Fruit fly (Drosophila melanogaster) whole organism, embryonic: ENCODE results near the gene Ubi-p5E.

ENCODE experiments used
- BtbVII ChIP-seq: fragments of 200-800 bp; sonication (Bioruptor generic); optimal IDR thresholded peaks from 3 replicates; lab custom pipeline; 2017; ENCODE audit warnings: missing biosample characterization, mild to moderate bottlenecking, missing genetic modification characterization
- CG11723 ChIP-seq: fragments of 200-800 bp; sonication (Bioruptor generic); optimal IDR thresholded peaks from 2 replicates; lab custom pipeline; 2017; ENCODE audit warnings: missing biosample characterization, mild to moderate bottlenecking, missing genetic modification characterization
- CG12155 ChIP-seq: fragments of 200-800 bp; sonication (Bioruptor generic); optimal IDR thresholded peaks from 3 replicates; lab custom pipeline; 2016; ENCODE audit warnings: missing biosample characterization, missing genetic modification characterization
- CG12219 ChIP-seq: fragments of 200-800 bp; sonication (Bioruptor generic); optimal IDR thresholded peaks from 3 replicates; lab custom pipeline; 2018; ENCODE audit warnings: missing biosample characterization, mild to moderate bottlenecking, missing genetic modification characterization
- CG17186 ChIP-seq: fragments of 200-800 bp; sonication (Bioruptor generic); optimal IDR thresholded peaks from 3 replicates; lab custom pipeline; 2017; ENCODE audit warnings: missing biosample characterization, missing genetic modification reagents, missing genetic modification characterization
- CG1792 ChIP-seq: fragments of 200-800 bp; sonication (Bioruptor generic); optimal IDR thresholded peaks from 2 replicates; lab custom pipeline; 2016; ENCODE audit warnings: missing biosample characterization, missing genetic modification characterization
- CG18599 ChIP-seq: fragments of 200-800 bp; sonication (Bioruptor generic); optimal IDR thresholded peaks from 3 replicates; lab custom pipeline; 2017; ENCODE audit warnings: missing biosample characterization, missing genetic modification characterization, mild to moderate bottlenecking, moderate library complexity, missing genetic modification reagents
- CG31388 ChIP-seq: fragments of 200-800 bp; sonication (Bioruptor generic); optimal IDR thresholded peaks from 2 replicates; lab custom pipeline; 2016; ENCODE audit warnings: missing biosample characterization, missing genetic modification characterization
- CG32767 ChIP-seq: fragments of 200-800 bp; sonication (Bioruptor generic); IDR thresholded peaks from 2 replicates; pipeline ENCODE4 v1.3.6; 2022; ENCODE audit warnings: missing biosample characterization, missing genetic modification characterization
- CG4424 ChIP-seq: fragments of 200-800 bp; sonication (Bioruptor generic); optimal IDR thresholded peaks from 3 replicates; lab custom pipeline; 2016; ENCODE audit warnings: missing biosample characterization, missing genetic modification characterization
- CG4617 ChIP-seq: fragments of 200-800 bp; sonication (Bioruptor generic); optimal IDR thresholded peaks from 3 replicates; lab custom pipeline; 2016; ENCODE audit warnings: missing biosample characterization, missing genetic modification characterization, borderline replicate concordance
- CG4707 ChIP-seq: fragments of 200-800 bp; sonication (Bioruptor generic); optimal IDR thresholded peaks from 2 replicates; lab custom pipeline; 2018; ENCODE audit warnings: missing biosample characterization, mild to moderate bottlenecking, missing genetic modification characterization, moderate library complexity
- CG8478 ChIP-seq: fragments of >200 bp; optimal IDR thresholded peaks from 2 replicates; lab custom pipeline; 2018
- CG8765 ChIP-seq: fragments of 200-800 bp; sonication (Bioruptor generic); IDR thresholded peaks from 2 replicates; pipeline ENCODE4 v1.3.6; 2022; ENCODE audit warnings: missing biosample characterization, missing genetic modification characterization
- CG9797 ChIP-seq: fragments of 200-800 bp; sonication (Bioruptor generic); optimal IDR thresholded peaks from 3 replicates; lab custom pipeline; 2018; ENCODE audit warnings: missing biosample characterization, mild to moderate bottlenecking, missing genetic modification characterization
- CTCF ChIP-seq: fragments of 200-800 bp; sonication (Bioruptor generic); optimal IDR thresholded peaks from 2 replicates; lab custom pipeline; 2017; ENCODE audit warnings: missing biosample characterization, mild to moderate bottlenecking, missing genetic modification characterization, moderate library complexity
- Dad ChIP-seq: fragments of 200-800 bp; sonication (Bioruptor generic); optimal IDR thresholded peaks from 3 replicates; lab custom pipeline; 2016; ENCODE audit warnings: missing biosample characterization, missing genetic modification characterization
- E2f2 ChIP-seq: fragments of 200-800 bp; sonication (Bioruptor generic); IDR thresholded peaks from 2 replicates; pipeline ENCODE4 v1.3.6; 2022; ENCODE audit warnings: missing biosample characterization, missing genetic modification characterization
- Elba2 ChIP-seq: fragments of 200-800 bp; sonication (Bioruptor generic); optimal IDR thresholded peaks from 3 replicates; lab custom pipeline; 2016; ENCODE audit warnings: missing biosample characterization, missing genetic modification characterization
- Fer3 ChIP-seq: fragments of 200-800 bp; sonication (Bioruptor generic); optimal IDR thresholded peaks from 2 replicates; lab custom pipeline; 2018; ENCODE audit warnings: missing biosample characterization, mild to moderate bottlenecking, missing genetic modification characterization, moderate library complexity
- Hand ChIP-seq: fragments of 200-800 bp; sonication (Bioruptor generic); optimal IDR thresholded peaks from 2 replicates; lab custom pipeline; 2017; ENCODE audit warnings: mild to moderate bottlenecking, missing biosample characterization, missing genetic modification reagents, missing genetic modification characterization
- MESR4 ChIP-seq: fragments of 200-800 bp; sonication (Bioruptor generic); optimal IDR thresholded peaks from 2 replicates; lab custom pipeline; 2018; ENCODE audit warnings: missing biosample characterization, mild to moderate bottlenecking, missing genetic modification characterization, moderate library complexity
- NC2β ChIP-seq: fragments of 200-800 bp; sonication (Bioruptor generic); optimal IDR thresholded peaks from 2 replicates; lab custom pipeline; 2016; ENCODE audit warnings: missing biosample characterization, missing genetic modification characterization
- Sin3A ChIP-seq: fragments of >200 bp; optimal IDR thresholded peaks from 2 replicates; lab custom pipeline; 2018
- Usf ChIP-seq: fragments of 200-800 bp; sonication (Bioruptor generic); optimal IDR thresholded peaks from 2 replicates; lab custom pipeline; 2017; ENCODE audit warnings: missing genotype, missing biosample characterization, missing genetic modification characterization
- bigmax ChIP-seq: fragments of 200-800 bp; sonication (Bioruptor generic); optimal IDR thresholded peaks from 2 replicates; lab custom pipeline; 2018; ENCODE audit warnings: missing biosample characterization, mild to moderate bottlenecking, missing genetic modification characterization
- bsh ChIP-seq, 2 experiments: fragments of 200-800 bp; sonication (Bioruptor generic); optimal IDR thresholded peaks; 2 replicates each; lab custom pipeline; 2017 to 2018; ENCODE audit warnings: mild to moderate bottlenecking in 2 of 2, missing biosample characterization in 2 of 2, missing genetic modification characterization in 2 of 2, moderate library complexity in 1 of 2
- chinmo ChIP-seq: fragments of 200-800 bp; sonication (Bioruptor generic); IDR thresholded peaks from 4 replicates; pipeline ENCODE4 v1.3.6; 2022; ENCODE audit warnings: missing biosample characterization, missing genetic modification characterization; ENCODE audit not compliant: partially characterized antibody
- crc ChIP-seq: fragments of 200-800 bp; sonication (Bioruptor generic); optimal IDR thresholded peaks from 2 replicates; lab custom pipeline; 2016; ENCODE audit warnings: missing biosample characterization, missing genetic modification characterization
- croc ChIP-seq: fragments of 200-800 bp; sonication (Bioruptor generic); conservative IDR thresholded peaks from 3 replicates; pipeline ENCODE4 v1.3.6; 2022; ENCODE audit warnings: missing biosample characterization, missing genetic modification characterization
- crp ChIP-seq, 2 experiments: fragments of 200-800 bp; sonication (Bioruptor generic); optimal IDR thresholded peaks; 2 replicates in 1 of 2; 3 replicates in 1 of 2; lab custom pipeline; 2017; ENCODE audit warnings: missing biosample characterization in 2 of 2, missing genetic modification characterization in 2 of 2, mild to moderate bottlenecking in 1 of 2, moderate library complexity in 1 of 2
- dan ChIP-seq: fragments of 200-800 bp; sonication (Bioruptor generic); IDR thresholded peaks from 2 replicates; pipeline ENCODE4 v1.3.6; 2022; ENCODE audit warnings: missing biosample characterization, missing genetic modification characterization
- dmrt11E ChIP-seq: fragments of 200-800 bp; sonication (Bioruptor generic); optimal IDR thresholded peaks from 3 replicates; lab custom pipeline; 2018; ENCODE audit warnings: missing biosample characterization, mild to moderate bottlenecking, missing genetic modification characterization, moderate library complexity
- ems ChIP-seq: fragments of 200-800 bp; sonication (Bioruptor generic); optimal IDR thresholded peaks from 3 replicates; lab custom pipeline; 2016; ENCODE audit warnings: missing biosample characterization, missing genetic modification characterization
- en ChIP-seq: fragments of 200-800 bp; sonication (Bioruptor generic); optimal IDR thresholded peaks from 2 replicates; lab custom pipeline; 2016; ENCODE audit warnings: missing biosample characterization, missing genetic modification characterization
- eve ChIP-seq, 2 experiments: fragments of >200 bp; optimal IDR thresholded peaks; 2 replicates each; lab custom pipeline; 2017; ENCODE audit warnings: missing biosample characterization in 2 of 2, missing genetic modification characterization in 2 of 2
- gce ChIP-seq: fragments of 200-800 bp; sonication (Bioruptor generic); IDR thresholded peaks from 3 replicates; pipeline ENCODE4 v1.3.6; 2022; ENCODE audit warnings: missing biosample characterization, missing genetic modification characterization
- gem ChIP-seq: fragments of 200-800 bp; sonication (Bioruptor generic); optimal IDR thresholded peaks from 2 replicates; lab custom pipeline; 2019; ENCODE audit warnings: missing biosample characterization, mild to moderate bottlenecking, missing genetic modification characterization, moderate library complexity
- gfzf ChIP-seq: fragments of 200-800 bp; sonication (Bioruptor generic); optimal IDR thresholded peaks from 2 replicates; lab custom pipeline; 2016; ENCODE audit warnings: missing biosample characterization, mild to moderate bottlenecking, missing genetic modification characterization, moderate library complexity
- jigr1 ChIP-seq: fragments of 200-800 bp; sonication (Bioruptor generic); IDR thresholded peaks from 3 replicates; pipeline ENCODE4 v1.3.6; 2022; ENCODE audit warnings: missing biosample characterization, missing genetic modification characterization
- jing ChIP-seq: fragments of 200-800 bp; sonication (Bioruptor generic); optimal IDR thresholded peaks from 2 replicates; lab custom pipeline; 2018; ENCODE audit warnings: missing biosample characterization, mild to moderate bottlenecking, missing genetic modification characterization
- kay ChIP-seq: fragments of 200-800 bp; sonication (Bioruptor generic); optimal IDR thresholded peaks from 2 replicates; lab custom pipeline; 2016; ENCODE audit warnings: missing biosample characterization, missing genetic modification characterization
- mirr ChIP-seq: fragments of 200-800 bp; sonication (Bioruptor generic); optimal IDR thresholded peaks from 3 replicates; lab custom pipeline; 2018; ENCODE audit warnings: missing biosample characterization, mild to moderate bottlenecking, missing genetic modification characterization
- nerfin-1 ChIP-seq: fragments of 200-800 bp; sonication (Bioruptor generic); optimal IDR thresholded peaks from 3 replicates; lab custom pipeline; 2019; ENCODE audit warnings: missing biosample characterization, mild to moderate bottlenecking, missing genetic modification characterization, moderate library complexity
- org-1 ChIP-seq: fragments of 200-800 bp; sonication (Bioruptor generic); optimal IDR thresholded peaks from 2 replicates; lab custom pipeline; 2017; ENCODE audit warnings: missing biosample characterization, missing genetic modification characterization
- peb ChIP-seq: fragments of 200-800 bp; sonication (Bioruptor generic); IDR thresholded peaks from 2 replicates; pipeline ENCODE4 v1.3.6; 2022; ENCODE audit warnings: missing biosample characterization, missing genetic modification characterization
- pum ChIP-seq: fragments of 200-800 bp; sonication (Bioruptor generic); optimal IDR thresholded peaks from 2 replicates; lab custom pipeline; 2016; ENCODE audit warnings: missing biosample characterization, missing genetic modification characterization
- run ChIP-seq: fragments of 200-800 bp; sonication (Bioruptor generic); optimal IDR thresholded peaks from 3 replicates; lab custom pipeline; 2018; ENCODE audit warnings: missing biosample characterization, mild to moderate bottlenecking, missing genetic modification characterization
- sens-2 ChIP-seq: fragments of 200-800 bp; sonication (Bioruptor generic); IDR thresholded peaks from 2 replicates; pipeline ENCODE4 v1.3.6; 2022; ENCODE audit warnings: missing biosample characterization, missing genetic modification characterization
- slou ChIP-seq: fragments of 200-800 bp; sonication (Bioruptor generic); optimal IDR thresholded peaks from 3 replicates; lab custom pipeline; 2016; ENCODE audit warnings: missing biosample characterization, missing genetic modification characterization
- tin ChIP-seq: fragments of 200-800 bp; sonication (Bioruptor generic); optimal IDR thresholded peaks from 3 replicates; lab custom pipeline; 2016; ENCODE audit warnings: missing biosample characterization, missing genetic modification characterization

Ubi-p5E gene

DNA sequence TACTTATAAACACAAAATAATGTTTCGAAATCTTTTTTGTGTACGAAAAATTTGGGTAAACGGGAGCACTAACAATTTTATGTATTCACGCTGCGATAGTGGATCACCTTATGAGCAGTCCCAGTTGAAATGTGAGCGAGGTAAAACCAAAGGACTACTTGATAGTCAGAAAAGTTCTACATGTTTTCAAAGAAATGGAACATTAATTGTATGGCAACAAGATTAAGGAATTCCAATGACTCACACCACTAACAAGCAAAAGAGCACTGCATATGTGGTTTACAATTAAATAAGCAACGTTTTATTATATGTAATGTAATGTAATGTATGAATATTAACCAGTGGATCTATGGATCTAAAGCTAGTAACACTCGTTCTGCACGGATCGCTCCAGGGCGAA, 14.8 kb upstream of the Ubi-p5E start, which contains the start of gene CG15892:
TSS of gene CG15892 (minus strand) at position 101 of the 400 bp plus-strand sequence.
- TF ChIP-seq gce (GFP tag; lab: Robert Waterston, UW), result no peak
- no peak for TF ChIP-seq CTCF (GFP tag; lab: Kevin White, UChicago)
- TF ChIP-seq CG12155 (GFP tag; lab: Kevin White, UChicago), result no peak
- TF ChIP-seq dmrt11E (tag; lab: Kevin White, UChicago), result no peak
- TF ChIP-seq Elba2, result no peak
- TF ChIP-seq CG8478 (lab: Kevin White, UChicago), result no peak
- no peak for TF ChIP-seq nerfin-1 (tag; lab: Kevin White, UChicago)
- TF ChIP-seq CG4617 (GFP tag; lab: Kevin White, UChicago), result no peak
- no peak for TF ChIP-seq Dad
- no peak for TF ChIP-seq CG31388 (GFP tag; lab: Kevin White, UChicago)
- no peak for TF ChIP-seq CG4707 (GFP tag; lab: Kevin White, UChicago)
- no peak for TF ChIP-seq E2f2 (GFP tag; lab: Robert Waterston, UW)
- TF ChIP-seq CG12219 (GFP tag; lab: Kevin White, UChicago), result no peak

DNA sequence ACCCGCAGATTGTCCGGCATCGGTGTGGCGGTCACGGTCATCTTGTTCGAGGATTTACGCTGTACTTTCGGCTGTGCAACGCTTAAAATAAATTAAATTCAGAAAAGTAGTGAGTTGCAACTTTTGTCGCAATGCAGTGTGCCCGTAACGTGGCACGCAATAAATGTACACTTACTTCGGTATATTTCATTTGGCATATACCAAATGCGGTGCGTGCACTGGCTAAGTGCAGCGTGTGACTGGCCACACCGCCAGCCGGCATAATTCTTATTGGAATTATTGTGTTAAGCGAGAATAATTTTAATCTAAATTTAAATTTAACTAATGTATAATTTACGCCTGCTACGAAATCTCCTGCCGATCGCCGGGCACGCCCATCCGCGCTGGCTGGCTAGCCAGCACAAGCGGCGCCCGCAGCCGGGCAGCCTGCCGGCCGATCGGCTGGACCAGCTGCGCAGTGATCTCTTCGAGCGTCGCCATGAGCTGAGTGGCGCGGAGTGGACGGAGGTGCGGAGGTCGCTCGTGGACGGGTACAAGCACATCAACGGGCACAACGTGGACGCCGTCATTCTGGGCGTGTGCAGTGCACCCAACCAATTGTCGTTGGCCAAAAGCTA, 11.7 kb upstream of the Ubi-p5E start, which contains the start of the genes Rpt4 and mldr:
TSS of gene Rpt4 (minus strand) at position 163 of the 617 bp plus-strand sequence.
TSS of gene mldr (plus strand) at position 221 of the 617 bp plus-strand sequence.
- TF ChIP-seq CG32767 (GFP tag; lab: Robert Waterston, UW), result no peak
- no peak for TF ChIP-seq slou (GFP tag; lab: Kevin White, UChicago)
- no peak for TF ChIP-seq org-1
- no peak for TF ChIP-seq kay (GFP tag; lab: Kevin White, UChicago)
- no peak for TF ChIP-seq CG11723 (GFP tag; lab: Kevin White, UChicago)
- TF ChIP-seq dan (GFP tag; lab: Robert Waterston, UW), result no peak
- no peak for TF ChIP-seq run
- no peak for TF ChIP-seq jigr1 (GFP tag; lab: Robert Waterston, UW)
- TF ChIP-seq Fer3 (tag; lab: Kevin White, UChicago), result no peak
- TF ChIP-seq CG8765 (GFP tag; lab: Robert Waterston, UW), result no peak
- 0 out of 4 replicates have a peak, but pooled peaks have one; percentile 59 for TF ChIP-seq chinmo (GFP tag; lab: Robert Waterston, UW)
- no peak for TF ChIP-seq bigmax
- peak; percentile 56 for TF ChIP-seq CG17186 (GFP tag; lab: Kevin White, UChicago)
- no peak for TF ChIP-seq Usf (GFP tag; lab: Kevin White, UChicago)
- peak; percentile 93 for TF ChIP-seq CG9797 (GFP tag; lab: Kevin White, UChicago)
- TF ChIP-seq CG18599 (GFP tag; lab: Kevin White, UChicago), result no peak
- peak; percentile 94 for TF ChIP-seq gfzf (GFP tag; lab: Kevin White, UChicago)
- TF ChIP-seq crc (GFP tag; lab: Kevin White, UChicago), result no peak
- TF ChIP-seq croc (GFP tag; lab: Robert Waterston, UW), result no peak
- no peak for TF ChIP-seq BtbVII (GFP tag; lab: Kevin White, UChicago)
- no peak for TF ChIP-seq CG1792 (GFP tag; lab: Kevin White, UChicago)
- no peak for TF ChIP-seq ems (GFP tag; lab: Kevin White, UChicago)
- TF ChIP-seq sens-2, result no peak
- TF ChIP-seq gem (tag; lab: Kevin White, UChicago), result no peak
- TF ChIP-seq peb (GFP tag; lab: Robert Waterston, UW), result no peak
- TF ChIP-seq en, result no peak
- TF ChIP-seq crp (GFP tag; optimal IDR thresholded peaks at IDR 0.05; lab: Kevin White, UChicago), result peak in 1 of 2 experiments; percentile 53
- no peak for TF ChIP-seq tin (GFP tag; lab: Kevin White, UChicago)
- TF ChIP-seq Hand (GFP tag; lab: Kevin White, UChicago), result no peak
- no peak for TF ChIP-seq eve (GFP tag; optimal IDR thresholded peaks at IDR 0.05; lab: Kevin White, UChicago)
- no peak for TF ChIP-seq bsh (GFP tag; optimal IDR thresholded peaks at IDR 0.05; lab: Kevin White, UChicago)
- TF ChIP-seq Sin3A (lab: Kevin White, UChicago), result peak; percentile 63
- no peak for TF ChIP-seq CG4424 (GFP tag; lab: Kevin White, UChicago)
- TF ChIP-seq NC2β (GFP tag; lab: Kevin White, UChicago), result no peak
- TF ChIP-seq mirr (GFP tag; lab: Kevin White, UChicago), result no peak
- no peak for TF ChIP-seq jing (GFP tag; lab: Kevin White, UChicago)
- TF ChIP-seq MESR4, result peak; percentile 77
- TF ChIP-seq pum (GFP tag; lab: Kevin White, UChicago), result no peak
